Fruit fly (Drosophila melanogaster): ENCODE measurements around the gene rdhB.

DNA sequence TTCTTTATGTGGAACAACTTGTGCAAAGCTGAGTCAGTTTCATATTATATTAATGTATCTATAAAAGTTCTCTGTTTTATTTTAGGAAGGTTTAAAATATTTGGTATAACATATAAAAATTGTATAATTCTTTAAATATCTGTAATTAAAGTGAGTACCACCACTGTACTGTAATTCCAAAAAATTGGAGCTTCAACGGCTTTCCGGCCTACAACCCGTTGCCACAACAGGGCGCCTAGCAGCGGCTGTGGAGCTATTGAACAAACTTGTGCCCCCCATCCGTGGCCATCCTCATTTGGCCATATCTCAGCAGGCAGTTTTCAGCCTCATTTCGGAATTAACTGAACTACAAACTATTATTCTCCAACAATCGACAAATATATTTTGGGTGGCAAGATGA lies 54.1 kb downstream of the rdhB start, which contains the start of gene CG13855:
- TF ChIP-seq Eip93F (GFP tag; optimal IDR thresholded peaks at IDR 0.05) (no peak), CG9139 (GFP tag; optimal IDR thresholded peaks at IDR 0.05) (no peak), CG10631 (GFP tag; optimal IDR thresholded peaks at IDR 0.05) (no peak), CG6792 (GFP tag; optimal IDR thresholded peaks at IDR 0.05) (no peak), cyc (GFP tag; optimal IDR thresholded peaks at IDR 0.05) (no peak), eg (GFP tag; IDR thresholded peaks at IDR 0.05) (no peak)

All from whole organism, prepupa.